Fruit fly (Drosophila melanogaster) whole organism, pupa: ENCODE data around the gene CG7231.

Experiments
- CG10348 ChIP-seq: fragments of 200-800 bp; sonication (Bioruptor generic); IDR thresholded peaks from 2 replicates; pipeline ENCODE4 v1.3.6; 2022; ENCODE audit warnings: missing biosample characterization, missing genetic modification characterization
- CG12605 ChIP-seq: fragments of 200-800 bp; sonication (Bioruptor generic); IDR thresholded peaks from 2 replicates; pipeline ENCODE4 v1.3.6; 2022; ENCODE audit warnings: missing biosample characterization, missing genetic modification characterization
- CG13204 ChIP-seq: fragments of 200-800 bp; sonication (Bioruptor generic); optimal IDR thresholded peaks from 2 replicates; lab custom pipeline; 2018; ENCODE audit warnings: missing biosample characterization, mild to moderate bottlenecking, missing genetic modification characterization, moderate library complexity
- CG14655 ChIP-seq: fragments of 200-800 bp; sonication (Bioruptor generic); optimal IDR thresholded peaks from 3 replicates; lab custom pipeline; 2017; ENCODE audit warnings: mild to moderate bottlenecking, missing biosample characterization, missing genetic modification reagents, missing genetic modification characterization
- CG15710 ChIP-seq: fragments of 200-800 bp; sonication (Bioruptor generic); optimal IDR thresholded peaks from 2 replicates; lab custom pipeline; 2018; ENCODE audit warnings: missing biosample characterization, mild to moderate bottlenecking, missing genetic modification characterization, moderate library complexity
- CG17806 ChIP-seq: fragments of 200-800 bp; sonication (Bioruptor generic); optimal IDR thresholded peaks from 2 replicates; lab custom pipeline; 2018; ENCODE audit warnings: missing biosample characterization, mild to moderate bottlenecking, missing genetic modification characterization, moderate library complexity
- CG32121 ChIP-seq: fragments of 200-800 bp; sonication (Bioruptor generic); IDR thresholded peaks from 2 replicates; pipeline ENCODE4 v1.3.6; 2022; ENCODE audit warnings: missing biosample characterization, missing genetic modification characterization
- CG34367 ChIP-seq: fragments of 200-800 bp; sonication (Bioruptor generic); optimal IDR thresholded peaks from 2 replicates; lab custom pipeline; 2018; ENCODE audit warnings: missing biosample characterization, mild to moderate bottlenecking, missing genetic modification characterization
- CG4496 ChIP-seq: fragments of 200-800 bp; sonication (Bioruptor generic); IDR thresholded peaks from 3 replicates; pipeline ENCODE4 v1.3.6; 2022; ENCODE audit warnings: missing biosample characterization, missing genetic modification characterization
- CG8159 ChIP-seq: fragments of 200-800 bp; sonication (Bioruptor generic); optimal IDR thresholded peaks from 3 replicates; lab custom pipeline; 2018; ENCODE audit warnings: missing biosample characterization, mild to moderate bottlenecking, missing genetic modification characterization, moderate library complexity
- CG8301 ChIP-seq: fragments of 200-800 bp; sonication (Bioruptor generic); optimal IDR thresholded peaks from 2 replicates; lab custom pipeline; 2018; ENCODE audit warnings: missing biosample characterization, mild to moderate bottlenecking, missing genetic modification characterization
- CG9948 ChIP-seq: fragments of 200-800 bp; sonication (Bioruptor generic); optimal IDR thresholded peaks from 2 replicates; lab custom pipeline; 2018; ENCODE audit warnings: missing biosample characterization, mild to moderate bottlenecking, missing genetic modification characterization, moderate library complexity
- D1 ChIP-seq: fragments of 200-800 bp; sonication (Bioruptor generic); optimal IDR thresholded peaks from 2 replicates; lab custom pipeline; 2018; ENCODE audit warnings: missing biosample characterization, mild to moderate bottlenecking, missing genetic modification characterization, moderate library complexity
- EcR ChIP-seq: fragments of 200-800 bp; sonication (Bioruptor generic); optimal IDR thresholded peaks from 3 replicates; lab custom pipeline; 2019; ENCODE audit warnings: missing biosample characterization, missing genetic modification characterization, mild to moderate bottlenecking, moderate library complexity, missing genetic modification reagents
- Ets98B ChIP-seq: fragments of 200-800 bp; sonication (Bioruptor generic); IDR thresholded peaks from 2 replicates; pipeline ENCODE4 v1.3.6; 2022; ENCODE audit warnings: missing biosample characterization, missing genetic modification characterization
- Pif1A ChIP-seq: fragments of 200-800 bp; sonication (Bioruptor generic); optimal IDR thresholded peaks from 3 replicates; lab custom pipeline; 2016; ENCODE audit warnings: missing biosample characterization, missing genetic modification characterization
- Pif1B ChIP-seq: fragments of 200-800 bp; sonication (Bioruptor generic); optimal IDR thresholded peaks from 3 replicates; lab custom pipeline; 2016; ENCODE audit warnings: missing biosample characterization, missing genetic modification characterization
- Snoo ChIP-seq: fragments of 200-800 bp; sonication (Bioruptor generic); optimal IDR thresholded peaks from 3 replicates; lab custom pipeline; 2017; ENCODE audit warnings: missing biosample characterization, mild to moderate bottlenecking, missing genetic modification characterization, inconsistent platforms
- fd96Ca ChIP-seq: fragments of 200-800 bp; sonication (Bioruptor generic); IDR thresholded peaks from 3 replicates; pipeline ENCODE4 v1.3.6; 2022; ENCODE audit warnings: missing biosample characterization, missing genetic modification characterization
- gl ChIP-seq: fragments of 200-800 bp; sonication (Bioruptor generic); optimal IDR thresholded peaks from 2 replicates; lab custom pipeline; 2018; ENCODE audit warnings: missing biosample characterization, mild to moderate bottlenecking, missing genetic modification characterization
- rn ChIP-seq: fragments of 200-800 bp; sonication (Bioruptor generic); IDR thresholded peaks from 2 replicates; pipeline ENCODE4 v1.3.6; 2022; ENCODE audit warnings: missing biosample characterization, missing genetic modification characterization

The CG7231 gene

DNA sequence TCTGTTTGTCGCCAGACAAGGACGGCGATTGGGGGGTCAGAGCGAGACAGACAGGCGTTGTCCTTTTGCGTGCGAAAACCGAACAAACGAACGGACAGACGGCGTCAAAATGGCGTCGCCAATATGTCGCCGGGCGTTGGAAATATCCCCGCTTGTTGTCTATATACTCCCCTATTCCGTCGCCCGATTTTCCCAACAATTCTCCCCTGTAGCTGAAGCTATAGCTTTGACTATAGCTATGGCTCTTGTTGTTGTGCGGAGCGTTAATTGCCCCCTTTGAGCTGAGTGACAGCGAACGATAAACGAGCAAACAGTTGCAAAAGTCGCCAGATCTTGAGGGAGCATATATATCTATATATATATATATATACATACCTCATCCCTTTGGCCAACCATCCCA, 39.6 kb upstream of the CG7231 start:
- TF ChIP-seq CG32121 (GFP tag; lab: Robert Waterston, UW) (peak; percentile 22; the same call in 1 of the 2 replicates), D1 (tag; lab: Kevin White, UChicago) (no peak), CG8301 (tag; lab: Kevin White, UChicago) (no peak), gl (tag; lab: Kevin White, UChicago) (no peak), CG8159 (no peak), EcR (GFP tag; lab: Kevin White, UChicago) (no peak)

dm6 chr2L:7945037-7945436, 38.7 kb upstream of the CG7231 start:
- TF ChIP-seq Pif1A (GFP tag; lab: Kevin White, UChicago), result peak; percentile 39
- TF ChIP-seq CG13204 (GFP tag; lab: Kevin White, UChicago), result no peak
- TF ChIP-seq CG34367 (tag; lab: Kevin White, UChicago), result no peak
- TF ChIP-seq CG14655, result peak; percentile 50
- TF ChIP-seq CG4496, result 0 out of 3 replicates have a peak, but pooled peaks have one; percentile 13
- no peak for TF ChIP-seq CG9948
- TF ChIP-seq CG12605 (GFP tag; lab: Robert Waterston, UW), result no peak
- TF ChIP-seq gl (tag; lab: Kevin White, UChicago), result no peak
- no peak for TF ChIP-seq Snoo (tag; lab: Kevin White, UChicago)
- no peak for TF ChIP-seq CG8159
- TF ChIP-seq fd96Ca (GFP tag; lab: Robert Waterston, UW), result no peak
- TF ChIP-seq CG32121 (GFP tag; lab: Robert Waterston, UW), result no peak
- TF ChIP-seq CG8301 (tag; lab: Kevin White, UChicago), result peak; percentile 33
- TF ChIP-seq EcR (GFP tag; lab: Kevin White, UChicago), result no peak
- TF ChIP-seq CG17806 (tag; lab: Kevin White, UChicago), result no peak
- no peak for TF ChIP-seq rn (GFP tag; lab: Robert Waterston, UW)
- peak; percentile 2 for TF ChIP-seq CG15710
- TF ChIP-seq CG10348 (GFP tag; lab: Robert Waterston, UW), result 0 out of 2 replicates have a peak, but pooled peaks have one; percentile 8

- no peak for TF ChIP-seq EcR (GFP tag; lab: Kevin White, UChicago)
- TF ChIP-seq rn (GFP tag; lab: Robert Waterston, UW), result no peak
- TF ChIP-seq Ets98B, result peak; percentile 39
- TF ChIP-seq D1 (tag; lab: Kevin White, UChicago), result no peak
- TF ChIP-seq Pif1B (GFP tag; lab: Kevin White, UChicago), result peak; percentile 32
- no peak for TF ChIP-seq fd96Ca (GFP tag; lab: Robert Waterston, UW)
- no peak for TF ChIP-seq Snoo (tag; lab: Kevin White, UChicago)
- peak; percentile 69; the same call in 2 of the 3 replicates for TF ChIP-seq CG4496
- peak; percentile 63 for TF ChIP-seq CG8301 (tag; lab: Kevin White, UChicago)
- TF ChIP-seq CG32121 (GFP tag; lab: Robert Waterston, UW), result peak; percentile 59
- no peak for TF ChIP-seq CG15710
- no peak for TF ChIP-seq CG34367 (tag; lab: Kevin White, UChicago)
- TF ChIP-seq CG14655, result peak; percentile 73
- TF ChIP-seq Pif1A (GFP tag; lab: Kevin White, UChicago), result peak; percentile 50
- no peak for TF ChIP-seq gl (tag; lab: Kevin White, UChicago)
- peak; percentile 18; the same call in 1 of the 2 replicates for TF ChIP-seq CG12605 (GFP tag; lab: Robert Waterston, UW)
- no peak for TF ChIP-seq CG10348 (GFP tag; lab: Robert Waterston, UW)
- peak; percentile 12 for TF ChIP-seq CG8159
- peak; percentile 11 for TF ChIP-seq CG17806 (tag; lab: Kevin White, UChicago)
- peak; percentile 43 for TF ChIP-seq CG9948
- no peak for TF ChIP-seq CG13204 (GFP tag; lab: Kevin White, UChicago)
Measured at dm6 chr2L:7949016-7949415, 34.7 kb upstream of the CG7231 start.

DNA sequence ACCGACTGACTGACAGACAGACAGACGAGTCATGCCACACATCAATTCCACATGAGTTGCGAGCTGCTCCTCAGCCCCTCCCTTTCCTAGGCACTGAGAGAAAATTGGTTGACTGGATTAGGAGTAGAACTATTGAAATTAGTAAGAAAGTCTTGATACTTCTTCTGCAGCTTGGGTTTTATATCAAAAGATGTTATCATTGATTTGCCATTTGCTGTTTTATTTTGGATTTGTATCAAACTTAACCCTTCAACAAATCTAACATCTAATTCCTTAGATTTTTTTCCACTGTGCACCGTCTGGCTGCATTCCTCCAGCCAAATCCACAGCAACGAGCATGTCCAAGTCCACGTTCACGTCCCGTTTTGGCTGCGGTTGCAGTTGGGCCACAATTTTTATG, 34.0 kb upstream of the CG7231 start:
- TF ChIP-seq CG4496 (peak; percentile 90), CG13204 (GFP tag; lab: Kevin White, UChicago) (no peak), rn (GFP tag; lab: Robert Waterston, UW) (peak; percentile 72), D1 (tag; lab: Kevin White, UChicago) (no peak), CG9948 (peak; percentile 62), CG8301 (tag; lab: Kevin White, UChicago) (peak; percentile 89), Snoo (tag; lab: Kevin White, UChicago) (no peak), CG10348 (GFP tag; lab: Robert Waterston, UW) (peak; percentile 49), CG12605 (GFP tag; lab: Robert Waterston, UW) (peak; percentile 65; the same call in 1 of the 2 replicates), CG32121 (GFP tag; lab: Robert Waterston, UW) (peak; percentile 87), CG15710 (no peak), Ets98B (peak; percentile 88), CG14655 (peak; percentile 90), Pif1B (GFP tag; lab: Kevin White, UChicago) (peak; percentile 61), gl (tag; lab: Kevin White, UChicago) (no peak), CG34367 (tag; lab: Kevin White, UChicago) (peak; percentile 6), CG8159 (peak; percentile 25), CG17806 (tag; lab: Kevin White, UChicago) (peak; percentile 53), fd96Ca (GFP tag; lab: Robert Waterston, UW) (peak; percentile 87), Pif1A (GFP tag; lab: Kevin White, UChicago) (peak; percentile 73)
- TF ChIP-seq, all 21 proteins: peak for 15

DNA sequence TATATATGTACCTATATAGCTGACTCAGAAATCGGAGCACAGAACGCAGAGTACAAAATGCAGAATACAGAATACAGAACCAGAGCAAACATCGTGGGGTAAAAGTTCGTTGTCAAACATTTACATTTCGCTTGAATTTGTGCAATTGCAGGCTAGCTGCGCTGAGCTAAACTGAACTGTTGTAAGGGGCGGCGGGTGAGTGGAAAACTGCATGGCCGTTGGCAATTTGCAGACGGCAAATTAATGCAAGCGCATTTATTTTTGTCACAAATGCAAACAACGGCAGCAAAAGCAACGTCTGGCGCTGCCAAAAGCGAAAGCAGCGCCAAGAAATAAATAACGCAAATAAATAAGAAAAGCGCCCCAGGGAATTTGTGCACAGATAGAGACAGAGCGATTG, 31.8 kb upstream of the CG7231 start:
- TF ChIP-seq CG32121 (GFP tag; lab: Robert Waterston, UW) (peak; percentile 45; the same call in 1 of the 2 replicates), Snoo (tag; lab: Kevin White, UChicago) (no peak)

DNA sequence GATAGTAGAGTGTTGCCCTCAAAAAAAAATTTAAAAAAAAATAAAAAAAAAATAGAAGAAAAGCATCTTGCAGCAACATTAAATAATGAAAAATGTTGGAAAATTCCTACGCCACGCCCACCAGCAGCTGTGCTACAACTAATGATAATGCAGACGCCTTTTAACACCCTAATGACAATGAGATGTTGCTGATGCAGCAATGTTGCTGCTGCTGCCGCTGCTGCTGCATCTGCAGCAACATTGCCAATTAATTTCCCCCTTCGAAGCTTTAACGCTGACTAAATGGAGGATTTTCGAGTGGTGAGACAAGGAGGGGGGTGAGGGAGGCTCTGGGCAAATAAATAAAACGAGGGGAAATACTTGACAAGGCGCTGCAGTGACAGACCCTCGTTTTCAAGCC, 31.4 kb upstream of the CG7231 start:
- TF ChIP-seq CG32121 (GFP tag; lab: Robert Waterston, UW), result no peak
- no peak for TF ChIP-seq CG17806 (tag; lab: Kevin White, UChicago)
- no peak for TF ChIP-seq CG14655
- TF ChIP-seq CG13204 (GFP tag; lab: Kevin White, UChicago), result no peak
- no peak for TF ChIP-seq D1 (tag; lab: Kevin White, UChicago)
- no peak for TF ChIP-seq CG9948
- no peak for TF ChIP-seq Snoo (tag; lab: Kevin White, UChicago)
- no peak for TF ChIP-seq Ets98B
- TF ChIP-seq CG8301 (tag; lab: Kevin White, UChicago), result no peak
- no peak for TF ChIP-seq fd96Ca (GFP tag; lab: Robert Waterston, UW)
- no peak for TF ChIP-seq CG34367 (tag; lab: Kevin White, UChicago)
